Worm (Caenorhabditis elegans) whole organism, L2 larva: ENCODE data around the gene srd-48.

Source experiments
- C34F6.9 ChIP-seq: fragments of 150-350 bp; optimal IDR thresholded peaks from 2 replicates; lab custom pipeline; 2014; ENCODE audit warnings: missing biosample characterization, missing genetic modification characterization
- F13H6.1 ChIP-seq: sonication (generic microtip); optimal IDR thresholded peaks from 2 replicates; lab custom pipeline; 2016; ENCODE audit warnings: missing genetic modification characterization, missing compliant biosample characterization
- R02D3.7 ChIP-seq: fragments of 150-350 bp; optimal IDR thresholded peaks from 2 replicates; lab custom pipeline; 2014; ENCODE audit warnings: missing biosample characterization, missing genetic modification characterization
- Y55F3AM.14 ChIP-seq: fragments of 200-800 bp; sonication (Bioruptor generic); optimal IDR thresholded peaks from 2 replicates; lab custom pipeline; 2018; ENCODE audit warnings: mild to moderate bottlenecking, missing genetic modification characterization, missing compliant biosample characterization
- ZK546.5 ChIP-seq: sonication (generic microtip); optimal IDR thresholded peaks from 2 replicates; lab custom pipeline; 2017; ENCODE audit warnings: missing biosample characterization, missing genetic modification characterization
- alr-1 ChIP-seq: fragments of 150-350 bp; optimal IDR thresholded peaks from 2 replicates; lab custom pipeline; 2014; ENCODE audit warnings: missing biosample characterization, missing genetic modification characterization
- aly-2 ChIP-seq: fragments of 150-350 bp; optimal IDR thresholded peaks from 2 replicates; lab custom pipeline; 2014; ENCODE audit warnings: missing biosample characterization, missing genetic modification characterization
- ama-1 ChIP-seq: fragments of 150-350 bp; optimal IDR thresholded peaks from 2 replicates; lab custom pipeline; 2018; ENCODE audit warnings: inconsistent platforms
- blmp-1 ChIP-seq: sonication (generic microtip); optimal IDR thresholded peaks from 2 replicates; lab custom pipeline; 2017; ENCODE audit warnings: missing genetic modification characterization, mild to moderate bottlenecking, missing compliant biosample characterization, antibody characterized with exemption, moderate library complexity; ENCODE audit not compliant: insufficient read depth
- ceh-16 ChIP-seq: fragments of 150-350 bp; optimal IDR thresholded peaks from 2 replicates; lab custom pipeline; 2014; ENCODE audit warnings: missing biosample characterization, missing genetic modification characterization
- ceh-82 ChIP-seq: fragments of 150-350 bp; optimal IDR thresholded peaks from 2 replicates; lab custom pipeline; 2014; ENCODE audit warnings: missing biosample characterization, missing genetic modification characterization
- crh-2 ChIP-seq: sonication (generic microtip); optimal IDR thresholded peaks from 2 replicates; lab custom pipeline; 2017; ENCODE audit warnings: missing biosample characterization, missing genetic modification characterization
- dmd-4 ChIP-seq: sonication (generic microtip); optimal IDR thresholded peaks from 2 replicates; lab custom pipeline; 2017; ENCODE audit warnings: missing biosample characterization, missing genetic modification characterization
- egl-27 ChIP-seq: sonication (generic microtip); optimal IDR thresholded peaks from 3 replicates; lab custom pipeline; 2017; ENCODE audit warnings: missing biosample characterization, missing genetic modification reagents, missing genetic modification characterization
- elt-1 ChIP-seq: fragments of 150-350 bp; optimal IDR thresholded peaks from 2 replicates; lab custom pipeline; 2014; ENCODE audit warnings: missing biosample characterization, missing genetic modification characterization
- elt-3 ChIP-seq: sonication (generic microtip); optimal IDR thresholded peaks from 2 replicates; lab custom pipeline; 2017; ENCODE audit warnings: missing biosample characterization, missing genetic modification characterization
- fos-1 ChIP-seq: fragments of 150-350 bp; optimal IDR thresholded peaks from 2 replicates; lab custom pipeline; 2014; ENCODE audit warnings: missing biosample characterization, missing genetic modification characterization
- gmeb-1 ChIP-seq: fragments of 150-350 bp; optimal IDR thresholded peaks from 2 replicates; lab custom pipeline; 2014; ENCODE audit warnings: missing biosample characterization, missing genetic modification characterization
- lin-11 ChIP-seq: fragments of 150-350 bp; sonication (generic microtip); optimal IDR thresholded peaks from 2 replicates; lab custom pipeline; 2014; ENCODE audit warnings: missing biosample characterization, missing genetic modification characterization, inconsistent platforms, mixed read lengths
- lin-13 ChIP-seq: fragments of 150-350 bp; optimal IDR thresholded peaks from 2 replicates; lab custom pipeline; 2014; ENCODE audit warnings: missing biosample characterization, missing genetic modification reagents, missing genetic modification characterization
- lin-39 ChIP-seq: fragments of 150-350 bp; optimal IDR thresholded peaks from 2 replicates; lab custom pipeline; 2014; ENCODE audit warnings: missing biosample characterization, missing genetic modification reagents, missing genetic modification characterization
- lsy-2 ChIP-seq, 2 experiments: fragments of 150-350 bp in 1 of 2; sonication (generic microtip) in 1 of 2; optimal IDR thresholded peaks; 2 replicates each; lab custom pipeline; 2014 to 2017; ENCODE audit warnings: missing biosample characterization in 2 of 2, missing genetic modification characterization in 2 of 2
- mab-5 ChIP-seq: fragments of 150-350 bp; optimal IDR thresholded peaks from 2 replicates; lab custom pipeline; 2014; ENCODE audit warnings: missing biosample characterization, missing genetic modification characterization
- mbf-1 ChIP-seq: sonication (generic microtip); optimal IDR thresholded peaks from 2 replicates; lab custom pipeline; 2017; ENCODE audit warnings: missing biosample characterization, missing genetic modification characterization
- mdl-1 ChIP-seq, 2 experiments: fragments of 150-350 bp in 1 of 2; sonication (generic microtip) in 1 of 2; optimal IDR thresholded peaks; 2 replicates each; lab custom pipeline; 2017; ENCODE audit warnings: missing biosample characterization in 2 of 2, missing genetic modification characterization in 2 of 2
- nhr-10 ChIP-seq: sonication (generic microtip); optimal IDR thresholded peaks from 2 replicates; lab custom pipeline; 2017; ENCODE audit warnings: missing biosample characterization, missing genetic modification characterization
- nhr-11 ChIP-seq: fragments of 150-350 bp; optimal IDR thresholded peaks from 2 replicates; lab custom pipeline; 2014; ENCODE audit warnings: missing biosample characterization, missing genetic modification characterization
- nhr-12 ChIP-seq: fragments of 150-350 bp; optimal IDR thresholded peaks from 2 replicates; lab custom pipeline; 2014; ENCODE audit warnings: missing biosample characterization, missing genetic modification characterization
- nhr-129 ChIP-seq: fragments of 150-350 bp; optimal IDR thresholded peaks from 2 replicates; lab custom pipeline; 2014; ENCODE audit warnings: missing biosample characterization, missing genetic modification characterization
- nhr-21 ChIP-seq: fragments of 150-350 bp; optimal IDR thresholded peaks from 2 replicates; lab custom pipeline; 2014; ENCODE audit warnings: missing biosample characterization, missing genetic modification characterization
- nhr-23 ChIP-seq: fragments of 150-350 bp; optimal IDR thresholded peaks from 2 replicates; lab custom pipeline; 2014; ENCODE audit warnings: missing biosample characterization, missing genetic modification reagents, missing genetic modification characterization
- nhr-237 ChIP-seq: fragments of 150-350 bp; optimal IDR thresholded peaks from 2 replicates; lab custom pipeline; 2014; ENCODE audit warnings: missing biosample characterization, missing genetic modification characterization
- nhr-25 ChIP-seq: fragments of 150-350 bp; sonication (generic microtip); optimal IDR thresholded peaks from 3 replicates; lab custom pipeline; 2014; ENCODE audit warnings: missing biosample characterization, missing genetic modification characterization
- nhr-6 ChIP-seq: fragments of 150-350 bp; optimal IDR thresholded peaks from 2 replicates; lab custom pipeline; 2014; ENCODE audit warnings: missing biosample characterization, missing genetic modification characterization
- nhr-77 ChIP-seq: fragments of 150-350 bp; optimal IDR thresholded peaks from 2 replicates; lab custom pipeline; 2014; ENCODE audit warnings: missing biosample characterization, missing genetic modification characterization
- peb-1 ChIP-seq: fragments of 150-350 bp; optimal IDR thresholded peaks from 2 replicates; lab custom pipeline; 2014; ENCODE audit warnings: missing biosample characterization, missing genetic modification characterization
- sem-4 ChIP-seq: fragments of 150-350 bp; optimal IDR thresholded peaks from 2 replicates; lab custom pipeline; 2014; ENCODE audit warnings: missing biosample characterization, missing genetic modification reagents, missing genetic modification characterization
- skn-1 ChIP-seq: sonication (generic microtip); optimal IDR thresholded peaks from 2 replicates; lab custom pipeline; 2017; ENCODE audit warnings: missing biosample characterization, missing genetic modification characterization
- sma-3 ChIP-seq: sonication (generic microtip); optimal IDR thresholded peaks from 2 replicates; lab custom pipeline; 2016; ENCODE audit warnings: missing genetic modification reagents, missing genetic modification characterization, missing compliant biosample characterization
- sma-9 ChIP-seq, 2 experiments: fragments of 150-350 bp in 1 of 2; sonication (generic microtip) in 1 of 2; optimal IDR thresholded peaks; 2 replicates each; lab custom pipeline; 2014 to 2016; ENCODE audit warnings: missing genetic modification characterization in 2 of 2, mild to moderate bottlenecking in 1 of 2, missing biosample characterization in 1 of 2, missing compliant biosample characterization in 1 of 2, missing genetic modification reagents in 1 of 2, moderate library complexity in 1 of 2
- snpc-4 ChIP-seq: fragments of 150-350 bp; optimal IDR thresholded peaks from 2 replicates; lab custom pipeline; 2014; ENCODE audit warnings: missing biosample characterization, missing genetic modification characterization
- unc-39 ChIP-seq: fragments of 150-350 bp; optimal IDR thresholded peaks from 2 replicates; lab custom pipeline; 2014; ENCODE audit warnings: missing biosample characterization, missing genetic modification characterization
- unc-55 ChIP-seq: fragments of 150-350 bp; sonication (generic microtip); optimal IDR thresholded peaks from 3 replicates; lab custom pipeline; 2014; ENCODE audit warnings: missing biosample characterization, missing genetic modification reagents, missing genetic modification characterization
- unc-62 ChIP-seq: fragments of 150-350 bp; optimal IDR thresholded peaks from 2 replicates; lab custom pipeline; 2014; ENCODE audit warnings: missing biosample characterization, missing genetic modification reagents, missing genetic modification characterization
- zag-1 ChIP-seq: fragments of 150-350 bp; optimal IDR thresholded peaks from 2 replicates; lab custom pipeline; 2014; ENCODE audit warnings: missing biosample characterization, missing genetic modification characterization
- ztf-1 ChIP-seq: fragments of 200-800 bp; sonication (Bioruptor generic); conservative IDR thresholded peaks from 2 replicates; pipeline ENCODE4 v1.3.6; 2022; ENCODE audit warnings: missing genetic modification characterization, missing compliant biosample characterization
- ztf-11 ChIP-seq: sonication (generic microtip); optimal IDR thresholded peaks from 2 replicates; lab custom pipeline; 2017; ENCODE audit warnings: missing biosample characterization, missing genetic modification characterization
- ztf-4 ChIP-seq: fragments of 150-350 bp; optimal IDR thresholded peaks from 2 replicates; lab custom pipeline; 2014; ENCODE audit warnings: missing biosample characterization, missing genetic modification characterization

Gene srd-48

ce11 chrX:12360444-12360843 is 24.5 kb downstream of the srd-48 start, which contains the start of the genes nspc-15 and F19H6.6:
Gene nspc-15 (plus strand): TSS chrX:12360744.
Gene F19H6.6 (plus strand): TSS chrX:12360827.
- TF ChIP-seq Y55F3AM.14 (GFP tag; lab: Kevin White, UChicago) (no peak), crh-2 (no peak), nhr-10 (tag; lab: Kevin White, UChicago) (no peak), sma-3 (GFP tag; lab: Kevin White, UChicago) (no peak), nhr-12 (tag; lab: Kevin White, UChicago) (no peak), F13H6.1 (no peak), unc-62 (no peak), elt-1 (tag; lab: Kevin White, UChicago) (no peak), mab-5 (no peak), mdl-1 (tag; optimal IDR thresholded peaks at IDR 0.05; lab: Kevin White, UChicago) (no peak), unc-55 (GFP tag; lab: Kevin White, UChicago) (no peak), lin-13 (GFP tag; lab: Kevin White, UChicago) (no peak), skn-1 (tag; lab: Kevin White, UChicago) (no peak), peb-1 (tag; lab: Kevin White, UChicago) (no peak), ztf-1 (GFP tag; lab: Robert Waterston, UW) (no peak), snpc-4 (tag; lab: Kevin White, UChicago) (no peak), nhr-25 (tag; lab: Kevin White, UChicago) (no peak), nhr-11 (tag; lab: Kevin White, UChicago) (no peak), R02D3.7 (tag; lab: Kevin White, UChicago) (no peak)

DNA sequence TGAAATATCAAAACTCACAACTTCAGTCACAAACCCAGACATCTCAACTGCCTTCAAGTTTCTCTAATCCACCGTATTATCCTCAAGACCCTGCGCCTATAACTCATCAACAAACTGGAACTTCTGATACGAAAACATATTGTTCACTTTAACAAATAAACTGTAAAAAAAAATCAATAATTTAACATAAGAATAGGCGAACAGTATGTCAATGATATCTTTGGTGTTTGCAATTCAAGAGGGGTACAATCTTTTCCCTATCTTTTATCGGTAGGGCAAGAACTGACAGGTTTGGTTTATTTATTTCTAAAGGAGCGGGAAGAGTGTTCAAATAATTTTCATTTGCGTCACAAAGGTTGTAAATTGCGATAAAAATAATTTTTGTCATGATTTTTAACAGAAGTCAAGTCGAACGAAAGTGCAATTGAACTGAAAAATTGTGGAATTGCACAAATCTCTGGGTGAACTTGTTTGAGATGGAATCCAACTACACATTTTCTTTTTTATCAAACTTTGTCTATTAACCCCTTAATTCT is 27.1 kb downstream of the srd-48 start:
- TF ChIP-seq nhr-129 (tag; lab: Kevin White, UChicago) (peak; percentile 99), unc-55 (GFP tag; lab: Kevin White, UChicago) (peak; percentile 99), lsy-2 (tag; optimal IDR thresholded peaks at IDR 0.05; lab: Kevin White, UChicago) (peak; percentile 94 to 97), unc-39 (tag; lab: Kevin White, UChicago) (no peak), dmd-4 (tag; lab: Kevin White, UChicago) (peak; percentile 83), ama-1 (lab: Kevin White, UChicago) (no peak), ZK546.5 (tag; lab: Kevin White, UChicago) (peak; percentile 63), nhr-25 (tag; lab: Kevin White, UChicago) (peak; percentile 98), ceh-82 (tag; lab: Kevin White, UChicago) (peak; percentile 89), C34F6.9 (tag; lab: Kevin White, UChicago) (peak; percentile 99), fos-1 (tag; lab: Kevin White, UChicago) (peak; percentile 99), ztf-1 (GFP tag; lab: Robert Waterston, UW) (peak; percentile 86; the same call in 1 of the 2 replicates), nhr-6 (peak; percentile 99), nhr-23 (tag; lab: Kevin White, UChicago) (no peak), ztf-4 (tag; lab: Kevin White, UChicago) (peak; percentile 97), nhr-11 (tag; lab: Kevin White, UChicago) (peak; percentile 81), ceh-16 (tag; lab: Kevin White, UChicago) (peak; percentile 54), crh-2 (peak; percentile 99), nhr-237 (peak; percentile 96), lin-11 (tag; lab: Kevin White, UChicago) (peak; percentile 76), nhr-21 (tag; lab: Kevin White, UChicago) (peak; percentile 99), lin-39 (peak; percentile 84), nhr-10 (tag; lab: Kevin White, UChicago) (peak; percentile 97), skn-1 (tag; lab: Kevin White, UChicago) (peak; percentile 99), egl-27 (tag; lab: Kevin White, UChicago) (peak; percentile 98), mbf-1 (tag; lab: Kevin White, UChicago) (peak; percentile 76), mdl-1 (tag; optimal IDR thresholded peaks at IDR 0.05; lab: Kevin White, UChicago) (peak; percentile 69 to 91), nhr-12 (tag; lab: Kevin White, UChicago) (peak; percentile 40), elt-1 (tag; lab: Kevin White, UChicago) (no peak), sma-3 (GFP tag; lab: Kevin White, UChicago) (peak; percentile 98), sem-4 (tag; lab: Kevin White, UChicago) (peak; percentile 98), mab-5 (peak; percentile 97), ztf-11 (tag; lab: Kevin White, UChicago) (peak; percentile 73), alr-1 (tag; lab: Kevin White, UChicago) (no peak), aly-2 (peak; percentile 90), elt-3 (tag; lab: Kevin White, UChicago) (no peak), R02D3.7 (tag; lab: Kevin White, UChicago) (peak; percentile 75), zag-1 (peak; percentile 92), gmeb-1 (peak; percentile 95), blmp-1 (tag; lab: Kevin White, UChicago) (peak; percentile 91), sma-9 (GFP tag; optimal IDR thresholded peaks at IDR 0.05; lab: Kevin White, UChicago) (peak; percentile 98), sma-9 (tag; optimal IDR thresholded peaks at IDR 0.05; lab: Kevin White, UChicago) (no peak), peb-1 (tag; lab: Kevin White, UChicago) (no peak), snpc-4 (tag; lab: Kevin White, UChicago) (peak; percentile 87), Y55F3AM.14 (GFP tag; lab: Kevin White, UChicago) (peak; percentile 78), nhr-77 (tag; lab: Kevin White, UChicago) (peak; percentile 99), unc-62 (peak; percentile 87), lin-13 (GFP tag; lab: Kevin White, UChicago) (peak; percentile 98), F13H6.1 (peak; percentile 97)
- TF ChIP-seq, all 48 proteins: peak for 41
